Worm (Caenorhabditis elegans) whole organism, L1 larva: Measurements from ENCODE around the gene Y62E10A.20.
A peak's percentile ranks its signal among the peaks of the same experiment; 100 is the strongest.

Experiments
- C04F5.9 ChIP-seq: sonication (generic microtip); optimal IDR thresholded peaks from 2 replicates; lab custom pipeline; 2016; ENCODE audit warnings: missing genetic modification characterization, missing compliant biosample characterization
- C16A3.4 ChIP-seq: fragments of 150-350 bp; optimal IDR thresholded peaks from 2 replicates; lab custom pipeline; 2014; ENCODE audit warnings: missing biosample characterization, missing genetic modification characterization
- Y116A8C.19 ChIP-seq: sonication (generic microtip); optimal IDR thresholded peaks from 2 replicates; lab custom pipeline; 2016; ENCODE audit warnings: missing compliant biosample characterization, missing genetic modification characterization, borderline replicate concordance
- aha-1 ChIP-seq: fragments of 150-350 bp; optimal IDR thresholded peaks from 2 replicates; lab custom pipeline; 2014; ENCODE audit warnings: missing biosample characterization, missing genetic modification characterization
- alr-1 ChIP-seq: fragments of 200-800 bp; sonication (Bioruptor generic); optimal IDR thresholded peaks from 2 replicates; lab custom pipeline; 2018; ENCODE audit warnings: borderline replicate concordance, mild to moderate bottlenecking, missing genetic modification characterization, missing compliant biosample characterization
- aly-2 ChIP-seq: fragments of 150-350 bp; optimal IDR thresholded peaks from 2 replicates; lab custom pipeline; 2014; ENCODE audit warnings: missing biosample characterization, missing genetic modification characterization
- ama-1 ChIP-seq: fragments of 150-350 bp; optimal IDR thresholded peaks from 2 replicates; lab custom pipeline; 2014
- blmp-1 ChIP-seq: fragments of 150-350 bp; optimal IDR thresholded peaks from 2 replicates; lab custom pipeline; 2014; ENCODE audit warnings: missing biosample characterization, missing genetic modification characterization
- ceh-63 ChIP-seq: fragments of 200-800 bp; sonication (Bioruptor generic); optimal IDR thresholded peaks from 2 replicates; lab custom pipeline; 2018; ENCODE audit warnings: mild to moderate bottlenecking, missing genetic modification characterization, missing compliant biosample characterization
- ceh-82 ChIP-seq, 3 experiments: fragments of 150-350 bp in 1 of 3; sonication (generic microtip) in 2 of 3; optimal IDR thresholded peaks; 2 replicates each; lab custom pipeline; 2014 to 2017; ENCODE audit warnings: missing biosample characterization in 3 of 3, missing genetic modification characterization in 3 of 3
- ceh-88 ChIP-seq: fragments of 200-800 bp; sonication (Bioruptor generic); IDR thresholded peaks from 2 replicates; pipeline ENCODE4 v1.3.6; 2022; ENCODE audit warnings: missing genetic modification characterization, missing compliant biosample characterization
- dpl-1 ChIP-seq, 3 experiments: fragments of 150-350 bp in 2 of 3; sonication (generic microtip) in 1 of 3; optimal IDR thresholded peaks; 2 replicates each; lab custom pipeline; 2014 to 2017; ENCODE audit warnings: missing biosample characterization in 3 of 3, missing genetic modification characterization in 3 of 3, missing genetic modification reagents in 3 of 3
- efl-1 ChIP-seq, 4 experiments: fragments of 150-350 bp; optimal IDR thresholded peaks in 3 of 4; peaks in 1 of 4; 1 replicate in 1 of 4; 2 replicates in 3 of 4; lab custom pipeline; 2014; ENCODE audit warnings: missing biosample characterization in 2 of 4, missing genetic modification characterization in 2 of 4, missing genetic modification reagents in 2 of 4
- efl-3 ChIP-seq: fragments of 200-800 bp; sonication (Bioruptor generic); optimal IDR thresholded peaks from 2 replicates; lab custom pipeline; 2018; ENCODE audit warnings: mild to moderate bottlenecking, missing genetic modification characterization, missing compliant biosample characterization
- egl-13 ChIP-seq: sonication (generic microtip); optimal IDR thresholded peaks from 2 replicates; lab custom pipeline; 2016; ENCODE audit warnings: missing genotype, missing genetic modification reagents, missing genetic modification characterization, missing compliant biosample characterization
- elt-2 ChIP-seq: sonication (generic microtip); optimal IDR thresholded peaks from 2 replicates; lab custom pipeline; 2016; ENCODE audit warnings: missing genetic modification characterization, mild to moderate bottlenecking, inconsistent platforms, missing compliant biosample characterization, missing genetic modification reagents
- ets-5 ChIP-seq: fragments of 200-800 bp; sonication (Bioruptor generic); IDR thresholded peaks from 2 replicates; pipeline ENCODE4 v1.3.6; 2022; ENCODE audit warnings: missing genetic modification characterization, missing compliant biosample characterization
- fkh-10 ChIP-seq: sonication (generic microtip); optimal IDR thresholded peaks from 2 replicates; lab custom pipeline; 2017; ENCODE audit warnings: missing biosample characterization, missing genetic modification reagents, missing genetic modification characterization
- fkh-8 ChIP-seq: sonication (generic microtip); optimal IDR thresholded peaks from 2 replicates; lab custom pipeline; 2016; ENCODE audit warnings: mild to moderate bottlenecking, missing genetic modification characterization, missing compliant biosample characterization
- fos-1 ChIP-seq: fragments of 150-350 bp; optimal IDR thresholded peaks from 2 replicates; lab custom pipeline; 2014; ENCODE audit warnings: missing biosample characterization, missing genetic modification characterization
- grh-1 ChIP-seq: fragments of 200-800 bp; sonication (Bioruptor generic); IDR thresholded peaks from 2 replicates; pipeline ENCODE4 v1.3.6; 2022; ENCODE audit warnings: missing genetic modification reagents, missing genetic modification characterization, missing compliant biosample characterization
- hlh-17 ChIP-seq: fragments of 200-800 bp; sonication (Bioruptor generic); optimal IDR thresholded peaks from 2 replicates; lab custom pipeline; 2018; ENCODE audit warnings: missing genetic modification characterization, mild to moderate bottlenecking, missing compliant biosample characterization, moderate library complexity, borderline replicate concordance
- lin-14 ChIP-seq: fragments of 200-800 bp; sonication (Bioruptor generic); optimal IDR thresholded peaks from 2 replicates; lab custom pipeline; 2018; ENCODE audit warnings: mild to moderate bottlenecking, missing genetic modification characterization, moderate library complexity, missing compliant biosample characterization
- lin-35 ChIP-seq, 2 experiments: fragments of 150-350 bp; optimal IDR thresholded peaks; 2 replicates each; lab custom pipeline; 2014; ENCODE audit warnings: missing biosample characterization in 2 of 2, missing genetic modification characterization in 2 of 2, missing genetic modification reagents in 2 of 2
- lir-3 ChIP-seq: sonication (generic microtip); optimal IDR thresholded peaks from 2 replicates; lab custom pipeline; 2016; ENCODE audit warnings: mild to moderate bottlenecking, missing genetic modification characterization, moderate library complexity, missing compliant biosample characterization; ENCODE audit not compliant: poor library complexity
- lsy-2 ChIP-seq, 2 experiments: fragments of 150-350 bp; optimal IDR thresholded peaks; 2 replicates each; lab custom pipeline; 2014; ENCODE audit warnings: missing biosample characterization in 2 of 2, missing genetic modification characterization in 2 of 2
- mdl-1 ChIP-seq, 2 experiments: fragments of 150-350 bp; optimal IDR thresholded peaks; 2 replicates each; lab custom pipeline; 2014 to 2017; ENCODE audit warnings: missing biosample characterization in 2 of 2, missing genetic modification characterization in 2 of 2, inconsistent platforms in 1 of 2
- mep-1 ChIP-seq: fragments of 150-350 bp; optimal IDR thresholded peaks from 2 replicates; lab custom pipeline; 2014; ENCODE audit warnings: missing biosample characterization, missing genetic modification characterization
- nhr-11 ChIP-seq: fragments of 150-350 bp; optimal IDR thresholded peaks from 2 replicates; lab custom pipeline; 2014; ENCODE audit warnings: missing biosample characterization, missing genetic modification characterization
- nhr-19 ChIP-seq: fragments of 200-800 bp; sonication (Bioruptor generic); conservative IDR thresholded peaks from 2 replicates; pipeline ENCODE4 v1.3.6; 2022; ENCODE audit warnings: missing genetic modification characterization, missing compliant biosample characterization
- nhr-237 ChIP-seq: fragments of 150-350 bp; optimal IDR thresholded peaks from 2 replicates; lab custom pipeline; 2014; ENCODE audit warnings: missing biosample characterization, missing genetic modification characterization
- nhr-28 ChIP-seq: fragments of 150-350 bp; optimal IDR thresholded peaks from 2 replicates; lab custom pipeline; 2014; ENCODE audit warnings: missing biosample characterization, missing genetic modification characterization
- nhr-47 ChIP-seq: sonication (generic microtip); optimal IDR thresholded peaks from 2 replicates; lab custom pipeline; 2016; ENCODE audit warnings: mild to moderate bottlenecking, missing genetic modification characterization, moderate library complexity, missing compliant biosample characterization
- pag-3 ChIP-seq: sonication (generic microtip); optimal IDR thresholded peaks from 2 replicates; lab custom pipeline; 2017; ENCODE audit warnings: missing genetic modification characterization, mild to moderate bottlenecking, missing compliant biosample characterization, antibody characterized with exemption, borderline replicate concordance; ENCODE audit not compliant: insufficient read depth
- skn-1 ChIP-seq: fragments of 150-350 bp; optimal IDR thresholded peaks from 2 replicates; lab custom pipeline; 2014; ENCODE audit warnings: missing biosample characterization, missing genetic modification characterization
- snpc-4 ChIP-seq: fragments of 150-350 bp; optimal IDR thresholded peaks from 2 replicates; lab custom pipeline; 2014; ENCODE audit warnings: missing biosample characterization, missing genetic modification characterization
- snu-23 ChIP-seq: sonication (generic microtip); optimal IDR thresholded peaks from 2 replicates; lab custom pipeline; 2016; ENCODE audit warnings: missing genetic modification characterization, missing compliant biosample characterization
- swsn-7 ChIP-seq: sonication (generic microtip); optimal IDR thresholded peaks from 2 replicates; lab custom pipeline; 2016; ENCODE audit warnings: missing genetic modification characterization, missing compliant biosample characterization
- tbx-2 ChIP-seq: sonication (generic microtip); optimal IDR thresholded peaks from 2 replicates; lab custom pipeline; 2016; ENCODE audit warnings: missing genetic modification characterization, missing compliant biosample characterization
- unc-62 ChIP-seq: fragments of 150-350 bp; optimal IDR thresholded peaks from 2 replicates; lab custom pipeline; 2014; ENCODE audit warnings: missing biosample characterization, missing genetic modification reagents, missing genetic modification characterization
- xbp-1 ChIP-seq: sonication (generic microtip); optimal IDR thresholded peaks from 2 replicates; lab custom pipeline; 2016; ENCODE audit warnings: missing genetic modification characterization, missing compliant biosample characterization
- zag-1 ChIP-seq: fragments of 150-350 bp; optimal IDR thresholded peaks from 2 replicates; lab custom pipeline; 2014; ENCODE audit warnings: missing biosample characterization, missing genetic modification characterization
- ztf-4 ChIP-seq: fragments of 150-350 bp; optimal IDR thresholded peaks from 2 replicates; lab custom pipeline; 2014; ENCODE audit warnings: missing biosample characterization, missing genetic modification characterization

Gene Y62E10A.20

ce11 chrIV:13429240-13429639 is 43.3 kb upstream of the Y62E10A.20 start, which contains the start of gene K09B11.4:
K09B11.4 (plus strand) TSS chrIV:13429540.
- TF ChIP-seq pag-3 (tag; lab: Kevin White, UChicago) (no peak), fkh-10 (no peak), fkh-8 (tag; lab: Kevin White, UChicago) (no peak), skn-1 (tag; lab: Kevin White, UChicago) (no peak), fos-1 (tag; lab: Kevin White, UChicago) (no peak)
- TF ChIP-seq, all 84 proteins: peak for 0

ce11 chrIV:13422200-13422599 is 36.3 kb upstream of the Y62E10A.20 start, which contains the start of gene nol-9:
nol-9 (plus strand) TSS chrIV:13422500.
- TF ChIP-seq swsn-7 (tag; lab: Kevin White, UChicago): no peak
- no peak for TF ChIP-seq nhr-11 (tag; lab: Kevin White, UChicago)
- no peak for TF ChIP-seq efl-3 (GFP tag; lab: Kevin White, UChicago)
- no peak for TF ChIP-seq snpc-4 (tag; lab: Kevin White, UChicago)
- no peak for TF ChIP-seq ceh-63 (GFP tag; lab: Kevin White, UChicago)
- no peak for TF ChIP-seq ama-1 (lab: Kevin White, UChicago)
- no peak for TF ChIP-seq fkh-8 (tag; lab: Kevin White, UChicago)
- no peak for TF ChIP-seq zag-1 (tag; lab: Kevin White, UChicago)
- no peak for TF ChIP-seq xbp-1
- TF ChIP-seq ets-5: no peak
- no peak for TF ChIP-seq nhr-28 (tag; lab: Kevin White, UChicago)
- no peak for TF ChIP-seq ceh-82 (tag; optimal IDR thresholded peaks at IDR 0.05; lab: Kevin White, UChicago)

- TF ChIP-seq lsy-2 (tag; optimal IDR thresholded peaks at IDR 0.05; lab: Kevin White, UChicago) (peak in 1 of 2 experiments; percentile 26), nhr-237 (tag; lab: Kevin White, UChicago) (no peak), hlh-17 (GFP tag; lab: Kevin White, UChicago) (no peak), mep-1 (tag; lab: Kevin White, UChicago) (peak; percentile 32), swsn-7 (tag; lab: Kevin White, UChicago) (no peak), dpl-1 (GFP tag; optimal IDR thresholded peaks at IDR 0.05; lab: Kevin White, UChicago) (peak in 1 of 3 experiments; percentile 31), lir-3 (tag; lab: Kevin White, UChicago) (no peak), blmp-1 (tag; lab: Kevin White, UChicago) (peak; percentile 27), aly-2 (no peak), nhr-19 (GFP tag; lab: Robert Waterston, UW) (no peak), tbx-2 (no peak), efl-1 (optimal IDR thresholded peaks at IDR 0.05; lab: Kevin White, UChicago) (no peak), efl-1 (GFP tag; optimal IDR thresholded peaks at IDR 0.05 in 1 of 2; lab: Kevin White, UChicago) (peak in 1 of 2 experiments; percentile 5), lin-35 (GFP tag; optimal IDR thresholded peaks at IDR 0.05; lab: Kevin White, UChicago) (peak in 1 of 2 experiments; percentile 24), aha-1 (tag; lab: Kevin White, UChicago) (no peak), C04F5.9 (tag; lab: Kevin White, UChicago) (no peak)
- TF ChIP-seq, all 84 proteins: peak for 6
Measured at ce11 chrIV:13415739-13416271, 29.9 kb upstream of the Y62E10A.20 start, which contains the start of the genes pik-1 and aptf-2. pik-1 (plus strand) TSS chrIV:13416041. aptf-2 (minus strand) TSS chrIV:13416051.

- TF ChIP-seq egl-13 (no peak), lin-35 (GFP tag; optimal IDR thresholded peaks at IDR 0.05; lab: Kevin White, UChicago) (peak; percentile 13 to 37), nhr-47 (tag; lab: Kevin White, UChicago) (no peak), unc-62 (GFP tag; lab: Kevin White, UChicago) (no peak), lin-14 (GFP tag; lab: Kevin White, UChicago) (no peak), mdl-1 (tag; optimal IDR thresholded peaks at IDR 0.05; lab: Kevin White, UChicago) (peak in 1 of 2 experiments; percentile 59), alr-1 (tag; lab: Kevin White, UChicago) (no peak), lir-3 (tag; lab: Kevin White, UChicago) (no peak), ztf-4 (tag; lab: Kevin White, UChicago) (no peak), dpl-1 (GFP tag; optimal IDR thresholded peaks at IDR 0.05; lab: Kevin White, UChicago) (peak in 1 of 3 experiments; percentile 19), snpc-4 (tag; lab: Kevin White, UChicago) (no peak), lsy-2 (tag; optimal IDR thresholded peaks at IDR 0.05; lab: Kevin White, UChicago) (no peak), fos-1 (tag; lab: Kevin White, UChicago) (no peak), C16A3.4 (no peak), ceh-88 (GFP tag; lab: Robert Waterston, UW) (no peak), snu-23 (GFP tag; lab: Kevin White, UChicago) (peak; percentile 27), blmp-1 (tag; lab: Kevin White, UChicago) (peak; percentile 11), elt-2 (tag; lab: Kevin White, UChicago) (no peak), tbx-2 (no peak), grh-1 (GFP tag; lab: Robert Waterston, UW) (0 out of 2 replicates have a peak, but pooled peaks have one; percentile 29), skn-1 (tag; lab: Kevin White, UChicago) (no peak), efl-3 (GFP tag; lab: Kevin White, UChicago) (no peak), Y116A8C.19 (no peak), nhr-19 (GFP tag; lab: Robert Waterston, UW) (no peak)
Measured at ce11 chrIV:13412845-13413383, 27.0 kb upstream of the Y62E10A.20 start, which contains the start of gene gcl-1. gcl-1 (minus strand) TSS chrIV:13412895.
